Fruit fly (Drosophila melanogaster): Measurements from ENCODE around the gene Icmt.
A peak's percentile ranks its signal among the peaks of the same experiment; 100 is the strongest.

Icmt gene

dm6 chr3L:13068293-13068692 lies 50.2 kb downstream of the Icmt start (continued):
- TF ChIP-seq CG31388 (GFP tag; optimal IDR thresholded peaks at IDR 0.05) (no peak), HmgZ (tag; optimal IDR thresholded peaks at IDR 0.05) (no peak), CG31441 (GFP tag; IDR thresholded peaks at IDR 0.05) (peak; percentile 35; the same call in 1 of the 2 replicates), CG10209 (GFP tag; optimal IDR thresholded peaks at IDR 0.05) (peak; percentile 32), zfh1 (GFP tag; IDR thresholded peaks at IDR 0.05) (0 out of 3 replicates have a peak, but pooled peaks have one; percentile 31), mld (GFP tag; IDR thresholded peaks at IDR 0.05; ENCODE audit: partially characterized antibody) (no peak), hth (optimal IDR thresholded peaks at IDR 0.05) (no peak), rib (GFP tag; IDR thresholded peaks at IDR 0.05) (no peak), nmo (GFP tag; optimal IDR thresholded peaks at IDR 0.05) (peak; percentile 60), CG10959 (GFP tag; IDR thresholded peaks at IDR 0.05) (peak; percentile 42; the same call in 1 of the 2 replicates), gem (tag; optimal IDR thresholded peaks at IDR 0.05) (peak; percentile 72), Lpt (GFP tag; optimal IDR thresholded peaks at IDR 0.05) (no peak), CG7271 (tag; optimal IDR thresholded peaks at IDR 0.05) (no peak), Xrp1 (GFP tag; IDR thresholded peaks at IDR 0.05) (peak; percentile 39; the same call in 1 of the 2 replicates), zf30C (GFP tag; optimal IDR thresholded peaks at IDR 0.05) (peak; percentile 72), CG2875 (GFP tag; optimal IDR thresholded peaks at IDR 0.05) (no peak), chn (GFP tag; optimal IDR thresholded peaks at IDR 0.05) (peak; percentile 16), Spps (tag; optimal IDR thresholded peaks at IDR 0.05) (peak; percentile 19), Sox100B (GFP tag; optimal IDR thresholded peaks at IDR 0.05) (no peak), unpg (GFP tag; optimal IDR thresholded peaks at IDR 0.05) (peak; percentile 31), az2 (GFP tag; optimal IDR thresholded peaks at IDR 0.05) (peak; percentile 39), Deaf1 (tag; optimal IDR thresholded peaks at IDR 0.05) (no peak), Hr3 (GFP tag; optimal IDR thresholded peaks at IDR 0.05) (peak; percentile 14), CG9817 (tag; optimal IDR thresholded peaks at IDR 0.05) (no peak), Atf6 (GFP tag; IDR thresholded peaks at IDR 0.05) (no peak), Ssrp (tag; optimal IDR thresholded peaks at IDR 0.05) (peak; percentile 41), CG15696 (tag; optimal IDR thresholded peaks at IDR 0.05) (peak; percentile 70), CG10267 (tag; optimal IDR thresholded peaks at IDR 0.05) (peak; percentile 60)

Data from whole organism, embryonic.